Worm (Caenorhabditis elegans) whole organism, L4/young adult: ENCODE measurements around the gene srt-33.

ENCODE experiments used
- dao-5 ChIP-seq: sonication (generic microtip); optimal IDR thresholded peaks from 2 replicates; lab custom pipeline; 2016; ENCODE audit warnings: missing genotype, missing genetic modification characterization, moderate library complexity, missing compliant biosample characterization
- him-1 ChIP-seq: sonication (generic microtip); optimal IDR thresholded peaks from 2 replicates; lab custom pipeline; 2016; ENCODE audit warnings: missing genotype, missing genetic modification reagents, missing genetic modification characterization, missing compliant biosample characterization

ce11 chrV:14314236-14314635 lies 34.6 kb upstream of the srt-33 start, which contains the start of gene F47B8.1:
- TF ChIP-seq him-1 (tag; lab: Kevin White, UChicago) (no peak), dao-5 (no peak)
